Worm (Caenorhabditis elegans): ENCODE measurements around the gene C52D10.3.
"Not testable (repeated sequence)": the region's sequence is repeated elsewhere in the genome, so short reads cannot be mapped to it uniquely, and the experiment has no call there.

The C52D10.3 gene

ce11 chrIV:17150871-17151270, 25.4 kb upstream of the C52D10.3 start, which contains the start of gene Y116A8C.40 (continued):
- TF ChIP-seq zag-1 (tag; optimal IDR thresholded peaks at IDR 0.05): no peak

DNA sequence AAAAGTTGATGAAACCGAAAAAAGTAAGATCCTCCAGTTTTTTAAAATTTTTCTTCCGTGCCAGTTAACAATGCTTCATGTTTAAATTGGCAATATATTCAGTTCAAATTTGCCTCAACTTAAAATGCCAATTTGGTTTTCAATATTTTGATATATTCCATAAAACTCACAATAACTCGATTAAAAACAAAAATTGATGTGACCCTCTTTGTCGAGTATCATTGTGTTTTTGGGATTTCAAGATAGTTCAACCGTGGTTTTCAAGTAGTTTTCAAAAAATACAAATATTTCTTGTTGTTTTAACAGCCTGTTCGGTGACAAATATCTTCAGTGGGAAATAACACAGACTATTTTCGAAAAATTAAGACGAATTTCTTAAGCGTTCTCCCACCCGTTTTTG, 23.3 kb upstream of the C52D10.3 start:
- peak in 1 of 2 experiments; percentile 96 for TF ChIP-seq unc-62 (GFP tag; optimal IDR thresholded peaks at IDR 0.05 in 1 of 2)
- TF ChIP-seq unc-62 (tag; optimal IDR thresholded peaks at IDR 0.05): no peak
- TF ChIP-seq aha-1 (tag): peak; percentile 61
- no peak for TF ChIP-seq mep-1 (tag; optimal IDR thresholded peaks at IDR 0.05)

ce11 chrIV:17155625-17156024, 20.7 kb upstream of the C52D10.3 start:
- 0 out of 2 replicates have a peak, but pooled peaks have one; percentile 51 for TF ChIP-seq snpc-1.2 (GFP tag; IDR thresholded peaks at IDR 0.05)

DNA sequence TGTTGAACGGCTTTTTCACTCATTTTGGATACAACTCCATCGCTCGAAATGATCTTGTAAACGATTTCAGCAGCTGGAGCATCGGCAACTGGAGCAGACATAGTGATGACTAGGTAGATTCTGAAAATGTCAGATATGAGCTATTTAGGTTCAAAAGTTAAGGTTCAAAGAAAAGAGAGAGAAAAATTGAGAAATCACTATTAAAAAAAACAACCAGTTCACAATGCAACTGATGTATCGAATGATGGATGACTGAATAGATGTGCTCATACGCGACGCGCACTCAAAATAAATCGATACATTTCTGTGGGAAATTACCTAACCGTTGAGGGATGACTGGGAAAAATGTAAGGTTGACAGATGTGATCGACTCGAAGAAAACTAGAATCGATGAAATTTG, 13.8 kb upstream of the C52D10.3 start, which contains the start of gene skr-13:
Gene skr-13, minus strand, starts transcription at position 101 of the 400 bp plus-strand sequence.
- TF ChIP-seq unc-62 (GFP tag; optimal IDR thresholded peaks at IDR 0.05 in 1 of 2) (no peak), unc-62 (tag; optimal IDR thresholded peaks at IDR 0.05) (no peak), lsy-2 (tag; optimal IDR thresholded peaks at IDR 0.05) (no peak), Y48G9A.11 (GFP tag; IDR thresholded peaks at IDR 0.05) (no peak)

DNA sequence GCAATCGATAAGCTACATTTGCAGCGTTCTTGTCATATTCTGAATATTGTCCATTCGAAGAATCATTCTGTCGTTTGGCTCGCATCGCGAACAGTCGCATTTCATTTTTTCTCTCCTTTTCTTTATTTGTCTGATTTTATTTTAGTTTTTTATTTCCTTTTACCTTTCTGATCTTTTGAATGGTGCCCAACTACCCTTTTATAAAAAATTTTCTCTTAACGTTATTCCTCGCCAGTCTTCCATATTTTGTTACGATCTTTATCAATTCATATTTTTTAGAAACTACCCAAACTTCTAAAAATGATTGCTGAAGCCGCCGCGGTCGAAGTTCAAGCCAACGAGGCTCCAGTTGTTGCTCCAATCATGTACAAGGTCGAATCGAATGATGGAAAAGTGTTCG, 13.0 kb upstream of the C52D10.3 start, which contains the start of gene skr-9:
Gene skr-9, plus strand, starts transcription at position 301 of the 400 bp plus-strand sequence.
- TF ChIP-seq nhr-76 (tag; optimal IDR thresholded peaks at IDR 0.05); dmd-6 (GFP tag; IDR thresholded peaks at IDR 0.05); duxl-1 (tag; optimal IDR thresholded peaks at IDR 0.05; ENCODE audit: poor library complexity): not testable (repeated sequence)

DNA sequence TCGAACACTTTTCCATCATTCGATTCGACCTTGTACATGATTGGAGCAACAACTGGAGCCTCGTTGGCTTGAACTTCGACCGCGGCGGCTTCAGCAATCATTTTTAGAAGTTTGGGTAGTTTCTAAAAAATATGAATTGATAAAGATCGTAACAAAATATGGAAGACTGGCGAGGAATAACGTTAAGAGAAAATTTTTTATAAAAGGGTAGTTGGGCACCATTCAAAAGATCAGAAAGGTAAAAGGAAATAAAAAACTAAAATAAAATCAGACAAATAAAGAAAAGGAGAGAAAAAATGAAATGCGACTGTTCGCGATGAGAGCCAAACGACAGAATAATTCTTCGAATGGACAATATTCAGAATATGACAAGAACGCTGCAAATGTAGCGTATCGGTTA, 10.5 kb upstream of the C52D10.3 start, which contains the start of gene skr-8:
Gene skr-8, minus strand, starts transcription at position 101 of the 400 bp plus-strand sequence.
- not testable (repeated sequence) for TF ChIP-seq mxl-2 (GFP tag; conservative IDR thresholded peaks at IDR 0.05); spr-3 (GFP tag; optimal IDR thresholded peaks at IDR 0.05); F26F4.8 (GFP tag; conservative IDR thresholded peaks at IDR 0.05)

- TF ChIP-seq nhr-11 (tag; optimal IDR thresholded peaks at IDR 0.05) (no peak), aly-2 (tag; optimal IDR thresholded peaks at IDR 0.05) (no peak), mxl-2 (GFP tag; conservative IDR thresholded peaks at IDR 0.05) (no peak), pqm-1 (tag; optimal IDR thresholded peaks at IDR 0.05) (no peak), nhr-237 (tag; optimal IDR thresholded peaks at IDR 0.05) (no peak)
Observed at ce11 chrIV:17166974-17167373, 9.3 kb upstream of the C52D10.3 start, which contains the start of gene skr-12. skr-12 (plus strand) TSS chrIV:17167274.

- TF ChIP-seq pqm-1 (tag; optimal IDR thresholded peaks at IDR 0.05) (peak; percentile 98), daf-19 (GFP tag; conservative IDR thresholded peaks at IDR 0.05) (no peak), zip-11 (GFP tag; IDR thresholded peaks at IDR 0.05) (no peak), Y5F2A.4 (GFP tag; optimal IDR thresholded peaks at IDR 0.05) (no peak), lim-7 (GFP tag; IDR thresholded peaks at IDR 0.05) (no peak), fkh-10 (GFP tag; optimal IDR thresholded peaks at IDR 0.05) (no peak), rbr-2 (tag; optimal IDR thresholded peaks at IDR 0.05) (no peak), nhr-11 (tag; optimal IDR thresholded peaks at IDR 0.05) (no peak), unc-62 (GFP tag; optimal IDR thresholded peaks at IDR 0.05 in 1 of 2) (peak in 1 of 2 experiments; percentile 64), unc-62 (tag; optimal IDR thresholded peaks at IDR 0.05) (no peak), aha-1 (tag) (peak; percentile 93), D1046.2 (GFP tag; IDR thresholded peaks at IDR 0.05) (no peak), hif-1 (tag; optimal IDR thresholded peaks at IDR 0.05) (no peak), dmd-9 (GFP tag; IDR thresholded peaks at IDR 0.05) (no peak), ceh-28 (tag; optimal IDR thresholded peaks at IDR 0.05) (no peak), ZK546.5 (tag; optimal IDR thresholded peaks at IDR 0.05) (no peak), vab-7 (GFP tag; IDR thresholded peaks at IDR 0.05) (no peak), daf-16 (GFP tag; optimal IDR thresholded peaks at IDR 0.05) (no peak), daf-16 (tag; optimal IDR thresholded peaks at IDR 0.05) (peak; percentile 99), F49E8.2 (tag; optimal IDR thresholded peaks at IDR 0.05; ENCODE audit: borderline replicate concordance) (no peak), ces-1 (GFP tag; optimal IDR thresholded peaks at IDR 0.05) (no peak), ceh-82 (tag; optimal IDR thresholded peaks at IDR 0.05) (no peak), Y75B8A.6 (GFP tag; IDR thresholded peaks at IDR 0.05) (no peak), nhr-102 (tag; optimal IDR thresholded peaks at IDR 0.05) (no peak), php-3 (GFP tag; IDR thresholded peaks at IDR 0.05) (peak; percentile 57)
Observed at ce11 chrIV:17171732-17172131, 4.5 kb upstream of the C52D10.3 start.

Measured in whole organism, L4 larva.